Worm (Caenorhabditis elegans) whole organism, young adult: ENCODE results near the gene Y22D7AL.9.

Source experiments
- B0019.2 ChIP-seq: fragments of 200-800 bp; sonication (Bioruptor generic); conservative IDR thresholded peaks from 2 replicates; pipeline ENCODE4 v1.3.6; 2022; ENCODE audit warnings: missing genetic modification reagents, missing genetic modification characterization, missing compliant biosample characterization
- D2030.7 ChIP-seq: fragments of 200-800 bp; sonication (Bioruptor generic); IDR thresholded peaks from 2 replicates; pipeline ENCODE4 v1.3.6; 2022; ENCODE audit warnings: missing genetic modification reagents, missing genetic modification characterization, missing compliant biosample characterization
- F33H1.4 ChIP-seq: fragments of 200-800 bp; sonication (Bioruptor generic); IDR thresholded peaks from 2 replicates; pipeline ENCODE4 v1.3.6; 2022; ENCODE audit warnings: missing genetic modification reagents, missing genetic modification characterization, missing compliant biosample characterization
- F57C9.4 ChIP-seq: sonication (generic microtip); optimal IDR thresholded peaks from 2 replicates; lab custom pipeline; 2017; ENCODE audit warnings: mild to moderate bottlenecking, missing genetic modification characterization, missing compliant biosample characterization
- K12H6.12 ChIP-seq: fragments of 200-800 bp; sonication (Bioruptor generic); optimal IDR thresholded peaks from 2 replicates; lab custom pipeline; 2018; ENCODE audit warnings: mild to moderate bottlenecking, missing genetic modification characterization, missing compliant biosample characterization
- Y79H2A.3 ChIP-seq: fragments of 200-800 bp; sonication (Bioruptor generic); conservative IDR thresholded peaks from 2 replicates; pipeline ENCODE4 v1.3.6; 2022; ENCODE audit warnings: missing genetic modification reagents, missing genetic modification characterization, missing compliant biosample characterization
- ZK185.1 ChIP-seq: sonication (generic microtip); optimal IDR thresholded peaks from 2 replicates; lab custom pipeline; 2016; ENCODE audit warnings: mild to moderate bottlenecking, missing genetic modification characterization, missing compliant biosample characterization; ENCODE audit not compliant: poor library complexity, severe bottlenecking
- akir-1 ChIP-seq: fragments of 200-800 bp; sonication (Bioruptor generic); optimal IDR thresholded peaks from 2 replicates; lab custom pipeline; 2018; ENCODE audit warnings: mild to moderate bottlenecking, missing genetic modification characterization, moderate library complexity, missing compliant biosample characterization
- aptf-2 ChIP-seq: fragments of 200-800 bp; sonication (Bioruptor generic); conservative IDR thresholded peaks from 2 replicates; pipeline ENCODE4 v1.3.6; 2022; ENCODE audit warnings: missing genetic modification reagents, missing genetic modification characterization, missing compliant biosample characterization
- aptf-3 ChIP-seq: fragments of 200-800 bp; sonication (Bioruptor generic); IDR thresholded peaks from 2 replicates; pipeline ENCODE4 v1.3.6; 2022; ENCODE audit warnings: missing genetic modification characterization, missing compliant biosample characterization
- athp-1 ChIP-seq: sonication (generic microtip); optimal IDR thresholded peaks from 2 replicates; lab custom pipeline; 2017; ENCODE audit warnings: mild to moderate bottlenecking, missing genetic modification characterization, missing compliant biosample characterization
- attf-5 ChIP-seq: fragments of 200-800 bp; sonication (Bioruptor generic); optimal IDR thresholded peaks from 2 replicates; lab custom pipeline; 2018; ENCODE audit warnings: mild to moderate bottlenecking, missing genetic modification characterization, missing compliant biosample characterization
- attf-6 ChIP-seq: fragments of 200-800 bp; sonication (Bioruptor generic); IDR thresholded peaks from 2 replicates; pipeline ENCODE4 v1.3.6; 2022; ENCODE audit warnings: missing genetic modification reagents, missing genetic modification characterization, missing compliant biosample characterization
- bed-2 ChIP-seq: fragments of 200-800 bp; sonication (Bioruptor generic); IDR thresholded peaks from 2 replicates; pipeline ENCODE4 v1.3.6; 2022; ENCODE audit warnings: missing genetic modification reagents, missing genetic modification characterization, missing compliant biosample characterization
- cebp-2 ChIP-seq: fragments of 200-800 bp; sonication (Bioruptor generic); IDR thresholded peaks from 2 replicates; pipeline ENCODE4 v1.3.6; 2022; ENCODE audit warnings: missing genetic modification characterization, missing compliant biosample characterization
- ceh-58 ChIP-seq: fragments of 200-800 bp; sonication (Bioruptor generic); IDR thresholded peaks from 2 replicates; pipeline ENCODE4 v1.3.6; 2022; ENCODE audit warnings: missing genetic modification characterization, missing compliant biosample characterization
- chd-7 ChIP-seq: sonication (generic microtip); optimal IDR thresholded peaks from 2 replicates; lab custom pipeline; 2016; ENCODE audit warnings: mild to moderate bottlenecking, missing genetic modification characterization, moderate library complexity, missing compliant biosample characterization
- dpff-1 ChIP-seq: sonication (generic microtip); optimal IDR thresholded peaks from 2 replicates; lab custom pipeline; 2017; ENCODE audit warnings: mild to moderate bottlenecking, missing genetic modification characterization, missing compliant biosample characterization
- egl-44 ChIP-seq: fragments of 200-800 bp; sonication (Bioruptor generic); IDR thresholded peaks from 2 replicates; pipeline ENCODE4 v1.3.6; 2022; ENCODE audit warnings: missing genetic modification reagents, missing genetic modification characterization, missing compliant biosample characterization
- egrh-3 ChIP-seq: fragments of 200-800 bp; sonication (Bioruptor generic); IDR thresholded peaks from 2 replicates; pipeline ENCODE4 v1.3.6; 2022; ENCODE audit warnings: missing genetic modification reagents, missing genetic modification characterization, missing compliant biosample characterization
- ekl-4 ChIP-seq: fragments of 200-800 bp; sonication (Bioruptor generic); IDR thresholded peaks from 2 replicates; pipeline ENCODE4 v1.3.6; 2022; ENCODE audit warnings: missing genetic modification reagents, missing genetic modification characterization, missing compliant biosample characterization
- fkh-3 ChIP-seq: sonication (generic microtip); optimal IDR thresholded peaks from 2 replicates; lab custom pipeline; 2016; ENCODE audit warnings: mild to moderate bottlenecking, missing genetic modification characterization, missing compliant biosample characterization
- gei-17 ChIP-seq: fragments of 200-800 bp; sonication (Bioruptor generic); optimal IDR thresholded peaks from 2 replicates; lab custom pipeline; 2018; ENCODE audit warnings: mild to moderate bottlenecking, missing genetic modification characterization, missing compliant biosample characterization
- hmg-20 ChIP-seq: fragments of 200-800 bp; sonication (Bioruptor generic); IDR thresholded peaks from 2 replicates; pipeline ENCODE4 v1.3.6; 2022; ENCODE audit warnings: missing genetic modification reagents, missing genetic modification characterization, missing compliant biosample characterization
- hsf-1 ChIP-seq: fragments of 200-800 bp; sonication (Bioruptor generic); IDR thresholded peaks from 2 replicates; pipeline ENCODE4 v1.3.6; 2022; ENCODE audit warnings: missing genetic modification reagents, missing genetic modification characterization, missing compliant biosample characterization
- let-526 ChIP-seq: fragments of 200-800 bp; sonication (Bioruptor generic); IDR thresholded peaks from 2 replicates; pipeline ENCODE4 v1.3.6; 2022; ENCODE audit warnings: missing genetic modification reagents, missing genetic modification characterization, missing compliant biosample characterization
- lin-26 ChIP-seq: fragments of 200-800 bp; sonication (Bioruptor generic); IDR thresholded peaks from 2 replicates; pipeline ENCODE4 v1.3.6; 2022; ENCODE audit warnings: missing genetic modification reagents, missing genetic modification characterization, missing compliant biosample characterization
- lin-35 ChIP-seq, 3 experiments: fragments of 150-350 bp in 2 of 3; sonication (generic microtip) in 1 of 3; optimal IDR thresholded peaks; 2 replicates each; lab custom pipeline; 2014 to 2018; ENCODE audit warnings: missing biosample characterization in 3 of 3, missing genetic modification characterization in 3 of 3, missing genetic modification reagents in 3 of 3
- lin-40 ChIP-seq: sonication (generic microtip); optimal IDR thresholded peaks from 2 replicates; lab custom pipeline; 2016; ENCODE audit warnings: missing genetic modification characterization, mild to moderate bottlenecking, missing compliant biosample characterization, missing genotype, missing genetic modification reagents
- lsl-1 ChIP-seq: fragments of 200-800 bp; sonication (Bioruptor generic); optimal IDR thresholded peaks from 2 replicates; lab custom pipeline; 2018; ENCODE audit warnings: mild to moderate bottlenecking, missing genetic modification characterization, moderate library complexity, missing compliant biosample characterization
- madf-8 ChIP-seq: fragments of 200-800 bp; sonication (Bioruptor generic); conservative IDR thresholded peaks from 2 replicates; pipeline ENCODE4 v1.3.6; 2022; ENCODE audit warnings: missing genetic modification reagents, missing genetic modification characterization, missing compliant biosample characterization
- mxl-1 ChIP-seq: sonication (generic microtip); optimal IDR thresholded peaks from 2 replicates; lab custom pipeline; 2016; ENCODE audit warnings: missing genetic modification characterization, missing compliant biosample characterization
- nfya-1 ChIP-seq: sonication (generic microtip); optimal IDR thresholded peaks from 2 replicates; lab custom pipeline; 2017; ENCODE audit warnings: antibody characterized with exemption, missing compliant biosample characterization, missing genetic modification characterization, borderline replicate concordance; ENCODE audit not compliant: insufficient read depth
- nfyb-1 ChIP-seq: fragments of 200-800 bp; sonication (Bioruptor generic); IDR thresholded peaks from 2 replicates; pipeline ENCODE4 v1.3.6; 2022; ENCODE audit warnings: missing genetic modification reagents, missing genetic modification characterization, missing compliant biosample characterization
- nhr-120 ChIP-seq: fragments of 200-800 bp; sonication (Bioruptor generic); IDR thresholded peaks from 2 replicates; pipeline ENCODE4 v1.3.6; 2022; ENCODE audit warnings: missing genetic modification characterization, missing compliant biosample characterization
- nhr-27 ChIP-seq: fragments of 200-800 bp; sonication (Bioruptor generic); optimal IDR thresholded peaks from 2 replicates; lab custom pipeline; 2018; ENCODE audit warnings: mild to moderate bottlenecking, missing genetic modification characterization, moderate library complexity, missing compliant biosample characterization
- nhr-80 ChIP-seq: sonication (generic microtip); optimal IDR thresholded peaks from 2 replicates; lab custom pipeline; 2016; ENCODE audit warnings: missing genetic modification characterization, missing compliant biosample characterization
- nhr-90 ChIP-seq: sonication (generic microtip); optimal IDR thresholded peaks from 2 replicates; lab custom pipeline; 2016; ENCODE audit warnings: missing genotype, mild to moderate bottlenecking, missing genetic modification characterization, missing compliant biosample characterization
- pha-4 ChIP-seq: fragments of 150-350 bp; sonication (generic microtip); optimal IDR thresholded peaks from 2 replicates; lab custom pipeline; 2014; ENCODE audit warnings: missing biosample characterization, missing genetic modification reagents, missing genetic modification characterization
- rec-8 ChIP-seq, 2 experiments: sonication (generic microtip); optimal IDR thresholded peaks; 2 replicates each; lab custom pipeline; 2016; ENCODE audit warnings: mild to moderate bottlenecking in 2 of 2, missing genetic modification characterization in 2 of 2, missing genetic modification reagents in 2 of 2, missing genotype in 2 of 2, missing biosample characterization in 1 of 2, missing compliant biosample characterization in 1 of 2, moderate library complexity in 1 of 2
- repo-1 ChIP-seq: sonication (generic microtip); optimal IDR thresholded peaks from 2 replicates; lab custom pipeline; 2017; ENCODE audit warnings: mild to moderate bottlenecking, missing genetic modification characterization, missing compliant biosample characterization
- sea-2 ChIP-seq: fragments of 200-800 bp; sonication (Bioruptor generic); IDR thresholded peaks from 2 replicates; pipeline ENCODE4 v1.3.6; 2022; ENCODE audit warnings: missing genetic modification characterization, missing compliant biosample characterization
- snpc-4 ChIP-seq, 5 experiments: fragments of 150-350 bp in 1 of 5; sonication (generic microtip) in 4 of 5; optimal IDR thresholded peaks; 2 replicates each; lab custom pipeline; 2014 to 2018; ENCODE audit warnings: missing genetic modification characterization in 5 of 5, missing biosample characterization in 3 of 5, antibody characterized with exemption in 2 of 5, mild to moderate bottlenecking in 2 of 5, missing compliant biosample characterization in 2 of 5, missing genotype in 2 of 5, moderate library complexity in 2 of 5, missing genetic modification reagents in 1 of 5
- sptf-2 ChIP-seq: fragments of 200-800 bp; sonication (Bioruptor generic); optimal IDR thresholded peaks from 2 replicates; lab custom pipeline; 2018; ENCODE audit warnings: mild to moderate bottlenecking, missing genetic modification characterization, missing compliant biosample characterization
- tbx-9 ChIP-seq: sonication (generic microtip); optimal IDR thresholded peaks from 2 replicates; lab custom pipeline; 2016; ENCODE audit warnings: borderline replicate concordance, missing genetic modification characterization, inconsistent platforms, missing compliant biosample characterization
- xnd-1 ChIP-seq: sonication (generic microtip); optimal IDR thresholded peaks from 2 replicates; lab custom pipeline; 2016; ENCODE audit warnings: missing genotype, missing genetic modification reagents, missing genetic modification characterization, missing compliant biosample characterization
- zfh-2 ChIP-seq: fragments of 200-800 bp; sonication (Bioruptor generic); conservative IDR thresholded peaks from 2 replicates; pipeline ENCODE4 v1.3.6; 2022; ENCODE audit warnings: missing genetic modification reagents, missing genetic modification characterization, missing compliant biosample characterization
- zim-3 ChIP-seq: sonication (generic microtip); optimal IDR thresholded peaks from 2 replicates; lab custom pipeline; 2017; ENCODE audit warnings: mild to moderate bottlenecking, missing genetic modification characterization, moderate library complexity, missing compliant biosample characterization
- ztf-6 ChIP-seq: fragments of 200-800 bp; sonication (Bioruptor generic); IDR thresholded peaks from 2 replicates; pipeline ENCODE4 v1.3.6; 2022; ENCODE audit warnings: missing genetic modification reagents, missing genetic modification characterization, missing compliant biosample characterization

Y22D7AL.9 gene

ce11 chrIII:1603776-1604175, 10.1 kb downstream of the Y22D7AL.9 start (continued):
- TF ChIP-seq lin-35 (GFP tag; optimal IDR thresholded peaks at IDR 0.05; lab: Kevin White, UChicago), result no peak
- no peak for TF ChIP-seq nhr-90 (tag; lab: Kevin White, UChicago)
- no peak for TF ChIP-seq B0019.2 (GFP tag; lab: Robert Waterston, UW)
- TF ChIP-seq F33H1.4 (GFP tag; lab: Robert Waterston, UW), result 0 out of 2 replicates have a peak, but pooled peaks have one; percentile 12
- TF ChIP-seq ZK185.1 (tag; lab: Kevin White, UChicago), result no peak
- TF ChIP-seq F57C9.4 (tag; lab: Kevin White, UChicago), result no peak
- no peak for TF ChIP-seq aptf-2
- TF ChIP-seq fkh-3 (tag; lab: Kevin White, UChicago), result no peak
- no peak for TF ChIP-seq nhr-80 (tag; lab: Kevin White, UChicago)
- TF ChIP-seq nhr-27 (tag; lab: Kevin White, UChicago), result no peak
- TF ChIP-seq lsl-1 (GFP tag; lab: Kevin White, UChicago), result peak; percentile 16
- no peak for TF ChIP-seq madf-8 (GFP tag; lab: Robert Waterston, UW)
- TF ChIP-seq egl-44 (GFP tag; lab: Robert Waterston, UW), result 0 out of 2 replicates have a peak, but pooled peaks have one; percentile 18
- no peak for TF ChIP-seq attf-6
- no peak for TF ChIP-seq ztf-6 (GFP tag; lab: Robert Waterston, UW)
- TF ChIP-seq bed-2 (GFP tag; lab: Robert Waterston, UW), result no peak
- TF ChIP-seq repo-1 (tag; lab: Kevin White, UChicago), result no peak
- no peak for TF ChIP-seq sea-2 (GFP tag; lab: Robert Waterston, UW)
- no peak for TF ChIP-seq dpff-1
- no peak for TF ChIP-seq hmg-20 (GFP tag; lab: Robert Waterston, UW)
- no peak for TF ChIP-seq xnd-1 (tag; lab: Kevin White, UChicago)
- no peak for TF ChIP-seq K12H6.12 (tag; lab: Kevin White, UChicago)
- TF ChIP-seq ekl-4 (GFP tag; lab: Robert Waterston, UW), result no peak
- TF ChIP-seq aptf-3 (GFP tag; lab: Robert Waterston, UW), result no peak
- no peak for TF ChIP-seq attf-5
- TF ChIP-seq zim-3 (tag; lab: Kevin White, UChicago), result no peak
- no peak for TF ChIP-seq let-526
- no peak for TF ChIP-seq gei-17 (GFP tag; lab: Kevin White, UChicago)
- TF ChIP-seq chd-7 (tag; lab: Kevin White, UChicago), result no peak
- TF ChIP-seq nfyb-1, result no peak
- peak; percentile 53 for TF ChIP-seq athp-1 (tag; lab: Kevin White, UChicago)
- no peak; the same call in 1 of the 2 replicates for TF ChIP-seq egrh-3
- peak; percentile 30 for TF ChIP-seq mxl-1 (tag; lab: Kevin White, UChicago)
- no peak for TF ChIP-seq nhr-120
- no peak for TF ChIP-seq nfya-1 (tag; lab: Kevin White, UChicago)
- TF ChIP-seq ceh-58 (GFP tag; lab: Robert Waterston, UW), result no peak
- no peak for TF ChIP-seq zfh-2
- TF ChIP-seq cebp-2 (GFP tag; lab: Robert Waterston, UW), result no peak
- TF ChIP-seq snpc-4 (GFP tag; optimal IDR thresholded peaks at IDR 0.05; lab: Kevin White, UChicago), result peak; percentile 14
- TF ChIP-seq snpc-4 (tag; optimal IDR thresholded peaks at IDR 0.05; lab: Kevin White, UChicago), result no peak
- no peak for TF ChIP-seq lin-40 (tag; lab: Kevin White, UChicago)
- TF ChIP-seq sptf-2 (GFP tag; lab: Kevin White, UChicago), result no peak
- TF ChIP-seq rec-8 (tag; optimal IDR thresholded peaks at IDR 0.05; lab: Kevin White, UChicago), result peak in 1 of 2 experiments; percentile 68
- peak; percentile 48 for TF ChIP-seq D2030.7 (GFP tag; lab: Robert Waterston, UW)
- TF ChIP-seq tbx-9, result no peak
- no peak for TF ChIP-seq akir-1 (GFP tag; lab: Kevin White, UChicago)
- TF ChIP-seq lin-26, result peak; percentile 62; the same call in 1 of the 2 replicates
- no peak for TF ChIP-seq hsf-1 (GFP tag; lab: Robert Waterston, UW)
- no peak for TF ChIP-seq pha-4
- TF ChIP-seq Y79H2A.3 (GFP tag; lab: Robert Waterston, UW), result no peak
